Fruit fly (Drosophila melanogaster) whole organism, embryonic: Measurements from ENCODE around the gene Tis11.

Source experiments
- B-H1 ChIP-seq: fragments of 200-800 bp; sonication (Bioruptor generic); IDR thresholded peaks from 3 replicates; pipeline ENCODE4 v1.3.6; 2022; ENCODE audit warnings: missing biosample characterization, missing genetic modification characterization
- C15 ChIP-seq: fragments of 200-800 bp; sonication (Bioruptor generic); IDR thresholded peaks from 3 replicates; pipeline ENCODE4 v1.3.6; 2022; ENCODE audit warnings: missing biosample characterization, missing genetic modification characterization
- CG12391 ChIP-seq: fragments of 200-800 bp; sonication (Bioruptor generic); optimal IDR thresholded peaks from 3 replicates; lab custom pipeline; 2018; ENCODE audit warnings: missing biosample characterization, mild to moderate bottlenecking, missing genetic modification characterization, moderate library complexity
- CG14050 ChIP-seq: fragments of 200-800 bp; sonication (Bioruptor generic); IDR thresholded peaks from 3 replicates; pipeline ENCODE4 v1.3.6; 2022; ENCODE audit warnings: missing biosample characterization, missing genetic modification characterization
- CG14860 ChIP-seq: fragments of 200-800 bp; sonication (Bioruptor generic); IDR thresholded peaks from 3 replicates; pipeline ENCODE4 v1.3.6; 2022; ENCODE audit warnings: missing biosample characterization, missing genetic modification characterization; ENCODE audit not compliant: partially characterized antibody
- CG17568 ChIP-seq: fragments of 200-800 bp; sonication (Bioruptor generic); optimal IDR thresholded peaks from 2 replicates; lab custom pipeline; 2018; ENCODE audit warnings: missing biosample characterization, mild to moderate bottlenecking, missing genetic modification characterization, moderate library complexity
- CG2120 ChIP-seq: fragments of 200-800 bp; sonication (Bioruptor generic); optimal IDR thresholded peaks from 3 replicates; lab custom pipeline; 2016; ENCODE audit warnings: missing biosample characterization, missing genetic modification characterization
- CG30403 ChIP-seq: fragments of 200-800 bp; sonication (Bioruptor generic); optimal IDR thresholded peaks from 3 replicates; lab custom pipeline; 2016; ENCODE audit warnings: missing biosample characterization, missing genetic modification characterization
- CG7839 ChIP-seq: fragments of 200-800 bp; sonication (Bioruptor generic); optimal IDR thresholded peaks from 3 replicates; lab custom pipeline; 2018; ENCODE audit warnings: missing biosample characterization, mild to moderate bottlenecking, missing genetic modification characterization, moderate library complexity
- CG9609 ChIP-seq: fragments of 200-800 bp; sonication (Bioruptor generic); optimal IDR thresholded peaks from 3 replicates; lab custom pipeline; 2016; ENCODE audit warnings: missing biosample characterization, missing genetic modification characterization
- CoRest ChIP-seq: fragments of 200-800 bp; sonication (Bioruptor generic); optimal IDR thresholded peaks from 3 replicates; lab custom pipeline; 2018; ENCODE audit warnings: missing biosample characterization, mild to moderate bottlenecking, missing genetic modification characterization, moderate library complexity
- Dad ChIP-seq: fragments of 200-800 bp; sonication (Bioruptor generic); optimal IDR thresholded peaks from 3 replicates; lab custom pipeline; 2016; ENCODE audit warnings: missing biosample characterization, missing genetic modification characterization
- Dp ChIP-seq: fragments of 200-800 bp; sonication (Bioruptor generic); optimal IDR thresholded peaks from 2 replicates; lab custom pipeline; 2018; ENCODE audit warnings: missing biosample characterization, mild to moderate bottlenecking, missing genetic modification characterization, moderate library complexity
- Eip74EF ChIP-seq, 2 experiments: fragments of 200-800 bp in 1 of 2; fragments of >200 bp in 1 of 2; sonication (Bioruptor generic) in 1 of 2; optimal IDR thresholded peaks; 2 replicates each; lab custom pipeline; 2017 to 2019; ENCODE audit warnings: missing biosample characterization in 2 of 2, missing genetic modification characterization in 2 of 2, mild to moderate bottlenecking in 1 of 2, moderate library complexity in 1 of 2
- Gsc ChIP-seq: fragments of 200-800 bp; sonication (Bioruptor generic); IDR thresholded peaks from 2 replicates; pipeline ENCODE4 v1.3.6; 2022; ENCODE audit warnings: missing biosample characterization, missing genetic modification characterization
- Lim3 ChIP-seq: fragments of 200-800 bp; sonication (Bioruptor generic); IDR thresholded peaks from 2 replicates; pipeline ENCODE4 v1.3.6; 2022; ENCODE audit warnings: missing biosample characterization, missing genetic modification characterization
- MTF-1 ChIP-seq: fragments of 200-800 bp; sonication (Bioruptor generic); optimal IDR thresholded peaks from 2 replicates; lab custom pipeline; 2018; ENCODE audit warnings: missing biosample characterization, mild to moderate bottlenecking, missing genetic modification characterization, borderline replicate concordance
- Oli ChIP-seq: fragments of 200-800 bp; sonication (Bioruptor generic); optimal IDR thresholded peaks from 2 replicates; lab custom pipeline; 2018; ENCODE audit warnings: missing biosample characterization, mild to moderate bottlenecking, missing genetic modification characterization, moderate library complexity
- Opbp ChIP-seq: fragments of 200-800 bp; sonication (Bioruptor generic); IDR thresholded peaks from 3 replicates; pipeline ENCODE4 v1.3.6; 2022; ENCODE audit warnings: missing biosample characterization, missing genetic modification characterization; ENCODE audit not compliant: partially characterized antibody
- Pdp1 ChIP-seq, 2 experiments: fragments of 200-800 bp; sonication (Bioruptor generic); optimal IDR thresholded peaks; 3 replicates each; lab custom pipeline; 2016; ENCODE audit warnings: missing biosample characterization in 2 of 2, missing genetic modification characterization in 2 of 2, mild to moderate bottlenecking in 1 of 2, moderate library complexity in 1 of 2
- Scr ChIP-seq: fragments of 200-800 bp; sonication (Bioruptor generic); IDR thresholded peaks from 2 replicates; pipeline ENCODE4 v1.3.6; 2022; ENCODE audit warnings: missing biosample characterization, missing genetic modification characterization; ENCODE audit not compliant: partially characterized antibody
- Ssrp ChIP-seq: fragments of 200-800 bp; sonication (Bioruptor generic); optimal IDR thresholded peaks from 2 replicates; lab custom pipeline; 2018; ENCODE audit warnings: missing biosample characterization, mild to moderate bottlenecking, missing genetic modification characterization, moderate library complexity
- Vsx1 ChIP-seq: fragments of 200-800 bp; sonication (Bioruptor generic); optimal IDR thresholded peaks from 2 replicates; lab custom pipeline; 2017; ENCODE audit warnings: missing biosample characterization, mild to moderate bottlenecking, missing genetic modification characterization, missing genetic modification reagents
- amos ChIP-seq: fragments of 200-800 bp; sonication (Bioruptor generic); IDR thresholded peaks from 2 replicates; pipeline ENCODE4 v1.3.6; 2022; ENCODE audit warnings: missing biosample characterization, missing genetic modification characterization; ENCODE audit not compliant: partially characterized antibody
- ap ChIP-seq: fragments of 200-800 bp; sonication (Bioruptor generic); IDR thresholded peaks from 2 replicates; pipeline ENCODE4 v1.3.6; 2022; ENCODE audit warnings: missing biosample characterization, missing genetic modification characterization
- ase ChIP-seq: fragments of 200-800 bp; sonication (Bioruptor generic); IDR thresholded peaks from 3 replicates; pipeline ENCODE4 v1.3.6; 2022; ENCODE audit warnings: missing biosample characterization, missing genetic modification characterization
- ato ChIP-seq: fragments of 200-800 bp; sonication (Bioruptor generic); IDR thresholded peaks from 2 replicates; pipeline ENCODE4 v1.3.6; 2022; ENCODE audit warnings: missing biosample characterization, missing genetic modification characterization; ENCODE audit not compliant: partially characterized antibody
- cad ChIP-seq: fragments of >200 bp; optimal IDR thresholded peaks from 2 replicates; lab custom pipeline; 2017; ENCODE audit warnings: missing biosample characterization, missing genetic modification characterization
- cas ChIP-seq: fragments of 200-800 bp; sonication (Bioruptor generic); IDR thresholded peaks from 2 replicates; pipeline ENCODE4 v1.3.6; 2022; ENCODE audit warnings: missing biosample characterization, missing genetic modification characterization
- croc ChIP-seq: fragments of 200-800 bp; sonication (Bioruptor generic); conservative IDR thresholded peaks from 3 replicates; pipeline ENCODE4 v1.3.6; 2022; ENCODE audit warnings: missing biosample characterization, missing genetic modification characterization
- dimm ChIP-seq: fragments of 200-800 bp; sonication (Bioruptor generic); IDR thresholded peaks from 2 replicates; pipeline ENCODE4 v1.3.6; 2022; ENCODE audit warnings: missing biosample characterization, missing genetic modification characterization
- en ChIP-seq: fragments of 200-800 bp; sonication (Bioruptor generic); optimal IDR thresholded peaks from 2 replicates; lab custom pipeline; 2016; ENCODE audit warnings: missing biosample characterization, missing genetic modification characterization
- gce ChIP-seq: fragments of 200-800 bp; sonication (Bioruptor generic); IDR thresholded peaks from 3 replicates; pipeline ENCODE4 v1.3.6; 2022; ENCODE audit warnings: missing biosample characterization, missing genetic modification characterization
- gcm ChIP-seq: fragments of 200-800 bp; sonication (Bioruptor generic); optimal IDR thresholded peaks from 2 replicates; lab custom pipeline; 2019; ENCODE audit warnings: missing biosample characterization, mild to moderate bottlenecking, missing genetic modification characterization, moderate library complexity
- hkb ChIP-seq, 2 experiments: fragments of 200-800 bp in 1 of 2; fragments of >200 bp in 1 of 2; sonication (Bioruptor generic) in 1 of 2; IDR thresholded peaks in 1 of 2; optimal IDR thresholded peaks in 1 of 2; 2 replicates each; pipeline versions ENCODE4 v1.3.6 to Lab custom; 2017 to 2022; ENCODE audit warnings: missing biosample characterization in 1 of 2, missing genetic modification characterization in 1 of 2
- ind ChIP-seq: fragments of 200-800 bp; sonication (Bioruptor generic); optimal IDR thresholded peaks from 3 replicates; lab custom pipeline; 2016; ENCODE audit warnings: missing biosample characterization, missing genetic modification characterization
- ken ChIP-seq: fragments of 200-800 bp; sonication (Bioruptor generic); IDR thresholded peaks from 3 replicates; pipeline ENCODE4 v1.3.6; 2022; ENCODE audit warnings: missing biosample characterization, missing genetic modification characterization
- nmo ChIP-seq: fragments of 200-800 bp; sonication (Bioruptor generic); optimal IDR thresholded peaks from 2 replicates; lab custom pipeline; 2018; ENCODE audit warnings: missing biosample characterization, mild to moderate bottlenecking, missing genetic modification characterization, moderate library complexity
- onecut ChIP-seq: fragments of 200-800 bp; sonication (Bioruptor generic); IDR thresholded peaks from 2 replicates; pipeline ENCODE4 v1.3.6; 2022; ENCODE audit warnings: missing biosample characterization, missing genetic modification characterization
- peb ChIP-seq: fragments of 200-800 bp; sonication (Bioruptor generic); IDR thresholded peaks from 2 replicates; pipeline ENCODE4 v1.3.6; 2022; ENCODE audit warnings: missing biosample characterization, missing genetic modification characterization
- rib ChIP-seq: fragments of 200-800 bp; sonication (Bioruptor generic); IDR thresholded peaks from 2 replicates; pipeline ENCODE4 v1.3.6; 2022; ENCODE audit warnings: missing biosample characterization, missing genetic modification characterization
- run ChIP-seq: fragments of 200-800 bp; sonication (Bioruptor generic); optimal IDR thresholded peaks from 3 replicates; lab custom pipeline; 2018; ENCODE audit warnings: missing biosample characterization, mild to moderate bottlenecking, missing genetic modification characterization
- schlank ChIP-seq: fragments of 200-800 bp; sonication (Bioruptor generic); optimal IDR thresholded peaks from 2 replicates; lab custom pipeline; 2018; ENCODE audit warnings: missing biosample characterization, mild to moderate bottlenecking, missing genetic modification characterization
- tll ChIP-seq, 2 experiments: fragments of 200-800 bp in 1 of 2; fragments of >200 bp in 1 of 2; sonication (Bioruptor generic) in 1 of 2; optimal IDR thresholded peaks; 2 replicates each; lab custom pipeline; 2017 to 2019; ENCODE audit warnings: missing biosample characterization in 2 of 2, missing genetic modification characterization in 2 of 2, mild to moderate bottlenecking in 1 of 2, moderate library complexity in 1 of 2
- unc-4 ChIP-seq: fragments of 200-800 bp; sonication (Bioruptor generic); IDR thresholded peaks from 2 replicates; pipeline ENCODE4 v1.3.6; 2022; ENCODE audit warnings: missing biosample characterization, missing genetic modification characterization; ENCODE audit not compliant: partially characterized antibody
- usp ChIP-seq: fragments of >200 bp; optimal IDR thresholded peaks from 2 replicates; lab custom pipeline; 2017; ENCODE audit warnings: missing biosample characterization, missing genetic modification characterization
- zf30C ChIP-seq: fragments of 200-800 bp; sonication (Bioruptor generic); optimal IDR thresholded peaks from 3 replicates; lab custom pipeline; 2018; ENCODE audit warnings: missing biosample characterization, mild to moderate bottlenecking, missing genetic modification characterization

Tis11 gene

DNA sequence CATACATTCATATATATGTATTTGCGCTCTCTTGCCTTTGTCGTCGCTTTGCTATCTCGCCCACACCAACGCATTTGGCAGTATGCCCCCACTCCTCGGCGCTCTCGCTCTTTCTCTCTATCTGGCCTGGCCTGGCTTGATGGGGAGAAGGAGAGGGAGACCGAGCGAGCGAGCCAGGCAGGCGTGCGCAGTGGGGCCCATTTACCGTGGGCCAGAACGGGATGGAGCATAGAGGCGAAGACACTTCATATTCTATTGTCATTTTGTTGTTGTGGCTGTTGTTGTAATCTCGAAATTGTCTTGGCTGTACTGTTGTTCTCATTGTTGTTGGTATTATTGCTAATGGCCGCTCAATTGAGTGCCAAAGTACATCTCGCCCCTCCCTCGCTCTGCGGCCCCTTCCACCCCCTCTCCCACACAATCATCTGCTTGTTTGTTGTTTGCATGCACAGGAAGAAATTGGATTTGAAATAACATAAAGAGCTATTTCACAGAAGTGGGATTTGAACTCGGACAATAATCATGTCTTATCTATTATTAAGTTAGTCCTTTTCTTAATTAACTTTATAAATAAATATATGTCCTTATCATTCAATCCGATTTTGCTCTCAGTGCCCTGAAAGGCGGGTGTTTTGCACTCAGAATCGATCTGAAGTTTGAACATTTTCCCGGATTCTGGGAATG, 6.0 kb downstream of the Tis11 start (continued):
- 0 out of 3 replicates have a peak, but pooled peaks have one; percentile 65 for TF ChIP-seq C15
- TF ChIP-seq run (tag; lab: Kevin White, UChicago), result peak; percentile 44
- TF ChIP-seq cad, result no peak
- peak; percentile 88 for TF ChIP-seq zf30C (GFP tag; lab: Kevin White, UChicago)
- peak; percentile 80 for TF ChIP-seq cas (GFP tag; lab: Robert Waterston, UW)
- peak; percentile 92 for TF ChIP-seq nmo (GFP tag; lab: Kevin White, UChicago)
- TF ChIP-seq CG12391 (tag; lab: Kevin White, UChicago), result peak; percentile 92
- no peak; the same call in 1 of the 2 replicates for TF ChIP-seq dimm (GFP tag; lab: Robert Waterston, UW)
- TF ChIP-seq CoRest (tag; lab: Kevin White, UChicago), result peak; percentile 91
- TF ChIP-seq CG14050 (GFP tag; lab: Robert Waterston, UW), result peak; percentile 87
- peak; percentile 79 for TF ChIP-seq Vsx1 (GFP tag; lab: Kevin White, UChicago)
- TF ChIP-seq en (GFP tag; lab: Kevin White, UChicago), result no peak
- no peak for TF ChIP-seq Opbp (GFP tag; lab: Robert Waterston, UW)
- peak; percentile 82 for TF ChIP-seq peb (GFP tag; lab: Robert Waterston, UW)
- TF ChIP-seq gcm (GFP tag; lab: Kevin White, UChicago), result peak; percentile 87
- TF ChIP-seq usp (GFP tag; lab: Kevin White, UChicago), result no peak
- TF ChIP-seq tll (GFP tag; optimal IDR thresholded peaks at IDR 0.05; lab: Kevin White, UChicago), result no peak
- TF ChIP-seq CG30403 (GFP tag; lab: Kevin White, UChicago), result peak; percentile 92
- TF ChIP-seq ap (GFP tag; lab: Robert Waterston, UW), result peak; percentile 86
- TF ChIP-seq CG9609 (GFP tag; lab: Kevin White, UChicago), result peak; percentile 62
- TF ChIP-seq Dp, result no peak
- 0 out of 2 replicates have a peak, but pooled peaks have one; percentile 33 for TF ChIP-seq unc-4 (GFP tag; lab: Robert Waterston, UW)
- TF ChIP-seq Gsc (GFP tag; lab: Robert Waterston, UW), result no peak
- peak; percentile 90 for TF ChIP-seq Oli (tag; lab: Kevin White, UChicago)
- TF ChIP-seq Eip74EF (GFP tag; optimal IDR thresholded peaks at IDR 0.05; lab: Kevin White, UChicago), result peak in 1 of 2 experiments; percentile 74
- TF ChIP-seq Dad, result no peak
- peak; percentile 83 for TF ChIP-seq gce (GFP tag; lab: Robert Waterston, UW)
- 0 out of 2 replicates have a peak, but pooled peaks have one; percentile 66 for TF ChIP-seq Lim3 (GFP tag; lab: Robert Waterston, UW)
- TF ChIP-seq amos (GFP tag; lab: Robert Waterston, UW), result no peak; the same call in 1 of the 2 replicates
- peak; percentile 92 for TF ChIP-seq CG7839
- TF ChIP-seq ind (GFP tag; lab: Kevin White, UChicago), result peak; percentile 90
- TF ChIP-seq B-H1 (GFP tag; lab: Robert Waterston, UW), result peak; percentile 83
- TF ChIP-seq onecut (GFP tag; lab: Robert Waterston, UW), result peak; percentile 81
- TF ChIP-seq CG17568, result peak; percentile 85
- peak; percentile 90 for TF ChIP-seq ase (GFP tag; lab: Robert Waterston, UW)
- 0 out of 2 replicates have a peak, but pooled peaks have one; percentile 72 for TF ChIP-seq rib (GFP tag; lab: Robert Waterston, UW)
- TF ChIP-seq hkb (optimal IDR thresholded peaks at IDR 0.05; lab: Kevin White, UChicago), result no peak
- TF ChIP-seq hkb (GFP tag; IDR thresholded peaks at IDR 0.05; lab: Robert Waterston, UW), result peak; percentile 90
- TF ChIP-seq ken (GFP tag; lab: Robert Waterston, UW), result peak; percentile 83; the same call in 2 of the 3 replicates
- TF ChIP-seq Pdp1 (GFP tag; optimal IDR thresholded peaks at IDR 0.05; lab: Kevin White, UChicago), result peak in 1 of 2 experiments; percentile 55
- TF ChIP-seq Ssrp (tag; lab: Kevin White, UChicago), result peak; percentile 89
- peak; percentile 84 for TF ChIP-seq schlank (tag; lab: Kevin White, UChicago)
- peak; percentile 88 for TF ChIP-seq croc
- TF ChIP-seq CG14860 (GFP tag; lab: Robert Waterston, UW), result no peak
- peak; percentile 79 for TF ChIP-seq CG2120 (GFP tag; lab: Kevin White, UChicago)
- TF ChIP-seq Scr (GFP tag; lab: Robert Waterston, UW), result no peak
- TF ChIP-seq ato (GFP tag; lab: Robert Waterston, UW), result no peak
- TF ChIP-seq MTF-1 (GFP tag; lab: Kevin White, UChicago), result peak; percentile 73
